Fruit fly (Drosophila melanogaster) whole organism, prepupa: ENCODE results near the gene Rpn12R.

Source experiments
- Blimp-1 ChIP-seq: fragments of 200-800 bp; sonication (Bioruptor generic); optimal IDR thresholded peaks from 3 replicates; lab custom pipeline; 2017; ENCODE audit warnings: missing biosample characterization, missing genetic modification characterization, mild to moderate bottlenecking, moderate library complexity, missing genetic modification reagents
- CG6792 ChIP-seq: fragments of 200-800 bp; sonication (Bioruptor generic); optimal IDR thresholded peaks from 3 replicates; lab custom pipeline; 2016; ENCODE audit warnings: missing biosample characterization, missing genetic modification characterization
- Hr4 ChIP-seq: fragments of 200-800 bp; sonication (Bioruptor generic); optimal IDR thresholded peaks from 3 replicates; lab custom pipeline; 2016; ENCODE audit warnings: missing biosample characterization, missing genetic modification characterization
- Sox102F ChIP-seq: fragments of 200-800 bp; sonication (Bioruptor generic); optimal IDR thresholded peaks from 2 replicates; lab custom pipeline; 2016; ENCODE audit warnings: missing biosample characterization, mild to moderate bottlenecking, missing genetic modification characterization
- dsx ChIP-seq: fragments of 200-800 bp; optimal IDR thresholded peaks from 3 replicates; lab custom pipeline; 2019; ENCODE audit warnings: missing biosample characterization, mild to moderate bottlenecking, missing genetic modification characterization, moderate library complexity; ENCODE audit not compliant: poor library complexity, severe bottlenecking
- fkh ChIP-seq: fragments of 200-800 bp; sonication (Bioruptor generic); optimal IDR thresholded peaks from 3 replicates; lab custom pipeline; 2017; ENCODE audit warnings: missing biosample characterization, mild to moderate bottlenecking, missing genetic modification characterization, moderate library complexity
- pdm3 ChIP-seq: fragments of 200-800 bp; sonication (Bioruptor generic); optimal IDR thresholded peaks from 3 replicates; lab custom pipeline; 2016; ENCODE audit warnings: missing biosample characterization, missing genetic modification characterization

- TF ChIP-seq fkh (GFP tag; lab: Kevin White, UChicago), result no peak
- TF ChIP-seq pdm3 (GFP tag; lab: Kevin White, UChicago), result no peak
- TF ChIP-seq Blimp-1 (GFP tag; lab: Kevin White, UChicago), result no peak
- no peak for TF ChIP-seq CG6792
- TF ChIP-seq Sox102F (GFP tag; lab: Kevin White, UChicago), result no peak
- TF ChIP-seq Hr4, result no peak
- TF ChIP-seq dsx (GFP tag; lab: Kevin White, UChicago), result no peak
Measured at dm6 chr3L:15047606-15048005, 5.2 kb upstream of the Rpn12R start.
